Fruit fly (Drosophila melanogaster): ENCODE results near the gene CG42367.

The CG42367 gene

DNA sequence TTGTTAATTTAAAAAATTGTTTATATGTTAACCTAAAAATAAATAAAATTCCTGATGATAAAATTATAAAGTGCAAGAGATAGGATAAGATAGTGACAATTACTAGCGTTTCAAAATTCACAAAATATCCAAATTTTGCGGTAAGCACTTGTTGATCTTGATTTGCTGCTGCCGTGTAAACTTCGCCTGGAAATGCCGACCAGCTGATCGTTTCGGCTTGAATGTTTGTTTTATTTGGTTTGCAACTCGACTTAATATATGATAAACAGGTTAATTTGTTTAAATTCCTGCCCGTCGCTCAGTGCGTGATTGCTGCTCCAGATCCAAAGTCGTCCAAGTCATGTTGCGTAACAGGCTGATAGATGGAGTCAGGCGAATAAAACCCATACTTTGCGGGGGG lies 9.0 kb upstream of the CG42367 start, which contains the start of gene CG4592 (continued):
- TF ChIP-seq NC2β (GFP tag; optimal IDR thresholded peaks at IDR 0.05) = peak; percentile 25
- TF ChIP-seq CG6175 (GFP tag; IDR thresholded peaks at IDR 0.05) = no peak
- no peak for TF ChIP-seq CG7372 (GFP tag; IDR thresholded peaks at IDR 0.05)
- TF ChIP-seq CG31224 (GFP tag; IDR thresholded peaks at IDR 0.05) = peak; percentile 29; the same call in 1 of the 2 replicates
- peak; percentile 35 for TF ChIP-seq pzg (GFP tag; optimal IDR thresholded peaks at IDR 0.05)
- peak; percentile 4 for TF ChIP-seq CG12104 (GFP tag; optimal IDR thresholded peaks at IDR 0.05)
- TF ChIP-seq bab2 (GFP tag; optimal IDR thresholded peaks at IDR 0.05) = peak; percentile 22
- TF ChIP-seq chinmo (GFP tag; IDR thresholded peaks at IDR 0.05; ENCODE audit: partially characterized antibody) = no peak
- no peak for TF ChIP-seq Abd-B (GFP tag; optimal IDR thresholded peaks at IDR 0.05)
- no peak for TF ChIP-seq pho (GFP tag; optimal IDR thresholded peaks at IDR 0.05)
- TF ChIP-seq ara (GFP tag; IDR thresholded peaks at IDR 0.05) = peak; percentile 53; the same call in 1 of the 2 replicates
- TF ChIP-seq CG4424 (GFP tag; optimal IDR thresholded peaks at IDR 0.05) = peak; percentile 62
- TF ChIP-seq CG15479 (GFP tag; optimal IDR thresholded peaks at IDR 0.05) = no peak
- no peak for TF ChIP-seq CG31388 (GFP tag; optimal IDR thresholded peaks at IDR 0.05)
- peak; percentile 26 for TF ChIP-seq Ets97D (GFP tag; optimal IDR thresholded peaks at IDR 0.05)
- TF ChIP-seq Nf-YB (GFP tag; optimal IDR thresholded peaks at IDR 0.05) = peak; percentile 23
- no peak for TF ChIP-seq eve (GFP tag; optimal IDR thresholded peaks at IDR 0.05)
- TF ChIP-seq sc (optimal IDR thresholded peaks at IDR 0.05) = no peak
- no peak for TF ChIP-seq sc (GFP tag; optimal IDR thresholded peaks at IDR 0.05)
- no peak for TF ChIP-seq bowl (GFP tag; IDR thresholded peaks at IDR 0.05)
- TF ChIP-seq lilli (GFP tag; optimal IDR thresholded peaks at IDR 0.05) = peak; percentile 69
- TF ChIP-seq Deaf1 (tag; optimal IDR thresholded peaks at IDR 0.05) = peak; percentile 27
- no peak for TF ChIP-seq CG8765 (GFP tag; IDR thresholded peaks at IDR 0.05)
- no peak for TF ChIP-seq jigr1 (GFP tag; IDR thresholded peaks at IDR 0.05)
- no peak for TF ChIP-seq CG10543 (GFP tag; optimal IDR thresholded peaks at IDR 0.05)
- TF ChIP-seq CG7839 (tag; optimal IDR thresholded peaks at IDR 0.05) = no peak
- TF ChIP-seq Gsc (GFP tag; IDR thresholded peaks at IDR 0.05) = no peak
- TF ChIP-seq gsb-n (tag; optimal IDR thresholded peaks at IDR 0.05) = no peak
- TF ChIP-seq CG10209 (GFP tag; optimal IDR thresholded peaks at IDR 0.05) = peak; percentile 58
- TF ChIP-seq CG17361 (GFP tag; IDR thresholded peaks at IDR 0.05) = no peak; the same call in 2 of the 3 replicates
- no peak for TF ChIP-seq CG10431 (GFP tag; optimal IDR thresholded peaks at IDR 0.05)
- TF ChIP-seq Rx (GFP tag; IDR thresholded peaks at IDR 0.05) = peak; percentile 44
- no peak for TF ChIP-seq hbn (GFP tag; IDR thresholded peaks at IDR 0.05; ENCODE audit: partially characterized antibody)
- TF ChIP-seq sisA (GFP tag; IDR thresholded peaks at IDR 0.05) = no peak
- peak; percentile 60 for TF ChIP-seq bigmax (GFP tag; optimal IDR thresholded peaks at IDR 0.05)
- TF ChIP-seq CG14014 (GFP tag; IDR thresholded peaks at IDR 0.05) = peak; percentile 67; the same call in 1 of the 2 replicates
- TF ChIP-seq ab (GFP tag; optimal IDR thresholded peaks at IDR 0.05) = no peak
- 0 out of 2 replicates have a peak, but pooled peaks have one; percentile 30 for TF ChIP-seq seq (GFP tag; IDR thresholded peaks at IDR 0.05)
- TF ChIP-seq Trl (optimal IDR thresholded peaks at IDR 0.05) = no peak
- TF ChIP-seq Trl (GFP tag; optimal IDR thresholded peaks at IDR 0.05) = no peak
- TF ChIP-seq wor (GFP tag; IDR thresholded peaks at IDR 0.05) = no peak
- TF ChIP-seq CG15514 (GFP tag; optimal IDR thresholded peaks at IDR 0.05) = peak; percentile 46
- TF ChIP-seq Aef1 (GFP tag; IDR thresholded peaks at IDR 0.05) = no peak
- TF ChIP-seq ham (GFP tag; IDR thresholded peaks at IDR 0.05) = peak; percentile 32; the same call in 1 of the 2 replicates
- no peak for TF ChIP-seq CG13894 (tag; optimal IDR thresholded peaks at IDR 0.05)
- TF ChIP-seq CG17385 (GFP tag; optimal IDR thresholded peaks at IDR 0.05) = peak; percentile 57
- TF ChIP-seq gsb (GFP tag; IDR thresholded peaks at IDR 0.05) = no peak
- no peak for TF ChIP-seq tna (GFP tag; IDR thresholded peaks at IDR 0.05; ENCODE audit: partially characterized antibody)
- peak; percentile 26 for TF ChIP-seq MTF-1 (GFP tag; optimal IDR thresholded peaks at IDR 0.05; ENCODE audit: borderline replicate concordance)
- peak; percentile 51 for TF ChIP-seq Blimp-1 (GFP tag; optimal IDR thresholded peaks at IDR 0.05)
- no peak for TF ChIP-seq stwl (tag; optimal IDR thresholded peaks at IDR 0.05)
- peak; percentile 23 for TF ChIP-seq ftz-f1 (GFP tag; optimal IDR thresholded peaks at IDR 0.05)

All from whole organism, embryonic.